Fruit fly (Drosophila melanogaster) whole organism, wandering third instar larva: ENCODE results near the gene CG7945.
A peak's percentile ranks its signal among the peaks of the same experiment; 100 is the strongest.

Source experiments
- Abd-B ChIP-seq: fragments of >200 bp; optimal IDR thresholded peaks from 2 replicates; lab custom pipeline; 2017; ENCODE audit warnings: missing biosample characterization, missing genetic modification characterization
- CG32264 ChIP-seq: fragments of 200-800 bp; sonication (Bioruptor generic); optimal IDR thresholded peaks from 2 replicates; lab custom pipeline; 2016; ENCODE audit warnings: missing biosample characterization, missing genetic modification characterization
- CG9705 ChIP-seq: fragments of 200-800 bp; sonication (Bioruptor generic); optimal IDR thresholded peaks from 2 replicates; lab custom pipeline; 2018; ENCODE audit warnings: missing biosample characterization, mild to moderate bottlenecking, missing genetic modification characterization
- Dfd ChIP-seq: fragments of >200 bp; optimal IDR thresholded peaks from 2 replicates; lab custom pipeline; 2017; ENCODE audit warnings: missing biosample characterization, missing genetic modification characterization
- Dif ChIP-seq: fragments of 200-275, 200-300 bp; sonication (Bioruptor generic); optimal IDR thresholded peaks from 2 replicates; lab custom pipeline; 2018; ENCODE audit warnings: missing biosample characterization, missing genetic modification characterization; ENCODE audit not compliant: partially characterized antibody
- GATAd ChIP-seq: sonication (Bioruptor generic); optimal IDR thresholded peaks from 2 replicates; lab custom pipeline; 2016; ENCODE audit warnings: missing biosample characterization, missing genetic modification characterization
- HLH106 ChIP-seq: fragments of 200-800 bp; optimal IDR thresholded peaks from 3 replicates; lab custom pipeline; 2019; ENCODE audit warnings: missing biosample characterization, mild to moderate bottlenecking, missing genetic modification characterization, moderate library complexity
- Hnf4 ChIP-seq: fragments of 200-800 bp; sonication (Bioruptor generic); optimal IDR thresholded peaks from 2 replicates; lab custom pipeline; 2016; ENCODE audit warnings: missing biosample characterization, mild to moderate bottlenecking, missing genetic modification characterization
- Hr83 ChIP-seq: fragments of 200-300 bp; sonication (Bioruptor generic); optimal IDR thresholded peaks from 2 replicates; lab custom pipeline; 2016; ENCODE audit warnings: missing biosample characterization, mild to moderate bottlenecking, missing genetic modification characterization, moderate library complexity; ENCODE audit not compliant: poor library complexity, severe bottlenecking
- Jra ChIP-seq: sonication (Bioruptor generic); optimal IDR thresholded peaks from 2 replicates; lab custom pipeline; 2016; ENCODE audit warnings: missing biosample characterization, missing genetic modification characterization
- Mio ChIP-seq: sonication (Bioruptor generic); optimal IDR thresholded peaks from 2 replicates; lab custom pipeline; 2016; ENCODE audit warnings: missing biosample characterization, missing genetic modification characterization
- Myc ChIP-seq: fragments of >200 bp; optimal IDR thresholded peaks from 2 replicates; lab custom pipeline; 2017
- OdsH ChIP-seq: fragments of 200-800 bp; sonication (Bioruptor generic); optimal IDR thresholded peaks from 2 replicates; lab custom pipeline; 2016; ENCODE audit warnings: missing biosample characterization, mild to moderate bottlenecking, missing genetic modification characterization
- Rel ChIP-seq, 2 experiments: fragments of 200-800 bp; sonication (Bioruptor generic) in 1 of 2; optimal IDR thresholded peaks; 2 replicates in 1 of 2; 3 replicates in 1 of 2; lab custom pipeline; 2016 to 2019; ENCODE audit warnings: mild to moderate bottlenecking in 2 of 2, missing biosample characterization in 2 of 2, missing genetic modification characterization in 2 of 2, moderate library complexity in 1 of 2
- Sp1 ChIP-seq: fragments of 200-800 bp; sonication (Bioruptor generic); optimal IDR thresholded peaks from 3 replicates; lab custom pipeline; 2019; ENCODE audit warnings: missing biosample characterization, mild to moderate bottlenecking, missing genetic modification characterization, moderate library complexity
- Vsx2 ChIP-seq: fragments of 200-300, 225-300 bp; sonication (Bioruptor generic); optimal IDR thresholded peaks from 2 replicates; lab custom pipeline; 2018; ENCODE audit warnings: missing biosample characterization, missing genetic modification characterization; ENCODE audit not compliant: partially characterized antibody
- brk ChIP-seq: fragments of 200-800 bp; sonication (Bioruptor generic); optimal IDR thresholded peaks from 2 replicates; lab custom pipeline; 2016; ENCODE audit warnings: missing biosample characterization, mild to moderate bottlenecking, missing genetic modification characterization
- dl ChIP-seq, 2 experiments: fragments of 175-275, 200-275 bp in 1 of 2; fragments of 200-275 bp in 1 of 2; sonication (Bioruptor generic); optimal IDR thresholded peaks; lab custom pipeline; 2018; ENCODE audit warnings: mild to moderate bottlenecking in 2 of 2, missing biosample characterization in 2 of 2, missing genetic modification characterization in 2 of 2, moderate library complexity in 2 of 2; ENCODE audit not compliant: partially characterized antibody in 2 of 2, insufficient read depth in 1 of 2
- dmrt93B ChIP-seq: fragments of 200-800 bp; sonication (Bioruptor generic); optimal IDR thresholded peaks from 2 replicates; lab custom pipeline; 2018; ENCODE audit warnings: missing biosample characterization, mild to moderate bottlenecking, missing genetic modification characterization
- dsf ChIP-seq: sonication (Bioruptor generic); optimal IDR thresholded peaks from 2 replicates; lab custom pipeline; 2016; ENCODE audit warnings: missing biosample characterization, missing genetic modification characterization, borderline replicate concordance
- ey ChIP-seq: fragments of 200-800 bp; sonication (Bioruptor generic); optimal IDR thresholded peaks from 2 replicates; lab custom pipeline; 2016; ENCODE audit warnings: missing biosample characterization, missing genetic modification characterization
- foxo ChIP-seq, 2 experiments: fragments of 200-800 bp; sonication (Bioruptor generic); optimal IDR thresholded peaks; 2 replicates in 1 of 2; 3 replicates in 1 of 2; lab custom pipeline; 2016 to 2017; ENCODE audit warnings: missing biosample characterization in 2 of 2, missing genetic modification characterization in 2 of 2
- fru ChIP-seq: fragments of 200-800 bp; sonication (Bioruptor generic); optimal IDR thresholded peaks from 3 replicates; lab custom pipeline; 2016; ENCODE audit warnings: missing biosample characterization, mild to moderate bottlenecking, missing genetic modification characterization
- jim ChIP-seq: fragments of 175-275, 200-325 bp; sonication (Bioruptor generic); optimal IDR thresholded peaks from 2 replicates; lab custom pipeline; 2016; ENCODE audit warnings: missing biosample characterization, mild to moderate bottlenecking, missing genetic modification characterization
- lola ChIP-seq: fragments of >200 bp; optimal IDR thresholded peaks from 2 replicates; lab custom pipeline; 2017; ENCODE audit warnings: missing biosample characterization, missing genetic modification characterization
- pan ChIP-seq: fragments of >200 bp; optimal IDR thresholded peaks from 2 replicates; lab custom pipeline; 2017
- psq ChIP-seq: fragments of 200-800 bp; sonication (Bioruptor generic); optimal IDR thresholded peaks from 3 replicates; lab custom pipeline; 2017; ENCODE audit warnings: missing biosample characterization, mild to moderate bottlenecking, missing genetic modification characterization, moderate library complexity
- rgr ChIP-seq: fragments of 200-800 bp; sonication (Bioruptor generic); optimal IDR thresholded peaks from 3 replicates; lab custom pipeline; 2016; ENCODE audit warnings: missing biosample characterization, mild to moderate bottlenecking, missing genetic modification characterization
- sv ChIP-seq: fragments of 200-800 bp; sonication (Bioruptor generic); optimal IDR thresholded peaks from 3 replicates; lab custom pipeline; 2016; ENCODE audit warnings: missing biosample characterization, missing genetic modification characterization
- tai ChIP-seq: sonication (Bioruptor generic); optimal IDR thresholded peaks from 2 replicates; lab custom pipeline; 2016; ENCODE audit warnings: missing biosample characterization, missing genetic modification characterization
- usp ChIP-seq: fragments of >200 bp; optimal IDR thresholded peaks from 2 replicates; lab custom pipeline; 2017; ENCODE audit warnings: missing biosample characterization, missing genetic modification characterization
- woc ChIP-seq: sonication (Bioruptor generic); optimal IDR thresholded peaks from 2 replicates; lab custom pipeline; 2016; ENCODE audit warnings: missing biosample characterization, mild to moderate bottlenecking, missing genetic modification characterization

CG7945 gene

dm6 chr3L:15500813-15501645 is 22.9 kb downstream of the CG7945 start, which contains the start of gene CG7272 (continued):
- TF ChIP-seq jim (GFP tag; lab: Kevin White, UChicago) = peak; percentile 86

- TF ChIP-seq usp (GFP tag; lab: Kevin White, UChicago) (no peak), rgr (GFP tag; lab: Kevin White, UChicago) (peak; percentile 44), brk (GFP tag; lab: Kevin White, UChicago) (peak; percentile 22), pan (lab: Kevin White, UChicago) (no peak), lola (GFP tag; lab: Kevin White, UChicago) (no peak), dsf (GFP tag; lab: Kevin White, UChicago) (no peak), CG9705 (GFP tag; lab: Kevin White, UChicago) (no peak), Myc (peak; percentile 28), Vsx2 (GFP tag; lab: Kevin White, UChicago) (no peak), OdsH (GFP tag; lab: Kevin White, UChicago) (no peak), fru (no peak), CG32264 (GFP tag; lab: Kevin White, UChicago) (no peak), Abd-B (no peak)
- TF ChIP-seq, all 38 proteins: peak for 3
Measured at dm6 chr3L:15498745-15499144, 25.2 kb downstream of the CG7945 start, which contains the start of gene CG7275. TSS of gene CG7275 (plus strand) at chr3L:15498959.

dm6 chr3L:15497902-15498301 is 26.0 kb downstream of the CG7945 start, which contains the start of gene CG7276:
TSS of gene CG7276 (plus strand) at chr3L:15498202.
- TF ChIP-seq lola (GFP tag; lab: Kevin White, UChicago) (no peak), foxo (GFP tag; optimal IDR thresholded peaks at IDR 0.05; lab: Kevin White, UChicago) (no peak), Sp1 (GFP tag; lab: Kevin White, UChicago) (no peak), Vsx2 (GFP tag; lab: Kevin White, UChicago) (no peak), Rel (GFP tag; optimal IDR thresholded peaks at IDR 0.05; lab: Kevin White, UChicago) (no peak), Rel (tag; optimal IDR thresholded peaks at IDR 0.05; lab: Kevin White, UChicago) (no peak), tai (GFP tag; lab: Kevin White, UChicago) (no peak), jim (GFP tag; lab: Kevin White, UChicago) (no peak), Dif (GFP tag; lab: Kevin White, UChicago) (no peak), HLH106 (tag; lab: Kevin White, UChicago) (no peak), dl (GFP tag; optimal IDR thresholded peaks at IDR 0.05; lab: Kevin White, UChicago; ENCODE audit: insufficient read depth in 1 of 2, partially characterized antibody in 2 of 2) (no peak), dsf (GFP tag; lab: Kevin White, UChicago) (no peak), sv (GFP tag; lab: Kevin White, UChicago) (no peak)

- TF ChIP-seq tai (GFP tag; lab: Kevin White, UChicago) (no peak), Dfd (GFP tag; lab: Kevin White, UChicago) (no peak), Abd-B (no peak), brk (GFP tag; lab: Kevin White, UChicago) (no peak), OdsH (GFP tag; lab: Kevin White, UChicago) (no peak), psq (no peak), woc (no peak), Sp1 (GFP tag; lab: Kevin White, UChicago) (no peak), dmrt93B (no peak), GATAd (GFP tag; lab: Kevin White, UChicago) (no peak), CG32264 (GFP tag; lab: Kevin White, UChicago) (no peak), usp (GFP tag; lab: Kevin White, UChicago) (no peak), Jra (GFP tag; lab: Kevin White, UChicago) (no peak), Mio (no peak), ey (GFP tag; lab: Kevin White, UChicago) (no peak), rgr (GFP tag; lab: Kevin White, UChicago) (no peak), dl (GFP tag; optimal IDR thresholded peaks at IDR 0.05; lab: Kevin White, UChicago; ENCODE audit: insufficient read depth in 1 of 2, partially characterized antibody in 2 of 2) (no peak), sv (GFP tag; lab: Kevin White, UChicago) (no peak), Hnf4 (GFP tag; lab: Kevin White, UChicago) (no peak), Hr83 (GFP tag; lab: Kevin White, UChicago) (no peak)
Measured at dm6 chr3L:15496274-15496673, 27.7 kb downstream of the CG7945 start, which contains the start of gene CG13455. TSS of gene CG13455 (plus strand) at chr3L:15496574.
